Worm (Caenorhabditis elegans): ENCODE data around the gene unc-60.

DNA sequence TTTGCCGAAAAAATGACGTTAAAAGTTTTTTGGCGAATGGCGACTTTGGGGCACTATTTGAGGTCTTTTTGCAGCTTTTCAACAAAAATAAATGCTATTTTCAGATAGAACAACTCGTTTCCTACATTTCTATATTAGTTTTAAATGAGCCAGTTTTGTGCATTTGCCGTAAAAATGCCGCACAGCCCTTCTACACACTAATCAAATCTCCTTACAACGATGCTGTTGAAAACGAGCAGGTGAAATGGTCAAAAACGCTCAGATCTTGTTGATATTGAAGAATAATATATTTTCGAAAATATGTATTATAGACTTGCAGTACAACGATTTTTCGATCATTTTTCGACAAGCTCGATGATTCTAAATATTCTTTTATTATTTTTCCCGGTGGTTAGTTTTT lies 20.1 kb upstream of the unc-60 start, which contains the start of gene chil-14:
- TF ChIP-seq snpc-1.1 (tag; optimal IDR thresholded peaks at IDR 0.05; ENCODE audit: insufficient read depth) (no peak), attf-3 (GFP tag; conservative IDR thresholded peaks at IDR 0.05) (no peak), B0019.2 (GFP tag; conservative IDR thresholded peaks at IDR 0.05) (no peak), ama-1 (optimal IDR thresholded peaks at IDR 0.05) (no peak), ama-1 (GFP tag; optimal IDR thresholded peaks at IDR 0.05) (no peak), egrh-3 (GFP tag; IDR thresholded peaks at IDR 0.05) (no peak)

Measured in whole organism, young adult.